Fruit fly (Drosophila melanogaster): ENCODE results near the gene cdi.

- no peak for TF ChIP-seq CG8478 (optimal IDR thresholded peaks at IDR 0.05)
- TF ChIP-seq CTCF (optimal IDR thresholded peaks at IDR 0.05), result no peak
Observed at dm6 chr3R:19077856-19078255, 16.2 kb downstream of the cdi start.
